Worm (Caenorhabditis elegans) whole organism, L2 larva: ENCODE measurements around the gene F38E1.6.

Source experiments
- ceh-82 ChIP-seq: fragments of 150-350 bp; optimal IDR thresholded peaks from 2 replicates; lab custom pipeline; 2014; ENCODE audit warnings: missing biosample characterization, missing genetic modification characterization
- fos-1 ChIP-seq: fragments of 150-350 bp; optimal IDR thresholded peaks from 2 replicates; lab custom pipeline; 2014; ENCODE audit warnings: missing biosample characterization, missing genetic modification characterization
- nhr-12 ChIP-seq: fragments of 150-350 bp; optimal IDR thresholded peaks from 2 replicates; lab custom pipeline; 2014; ENCODE audit warnings: missing biosample characterization, missing genetic modification characterization

- TF ChIP-seq ceh-82 (tag; lab: Kevin White, UChicago), result no peak
- no peak for TF ChIP-seq fos-1 (tag; lab: Kevin White, UChicago)
- TF ChIP-seq nhr-12, result no peak
Measured at ce11 chrV:8404339-8404738, 44.4 kb downstream of the F38E1.6 start.
